Fruit fly (Drosophila melanogaster) whole organism, embryonic: ENCODE data around the gene fru.

ENCODE experiments used
- Abd-B ChIP-seq: fragments of 200-800 bp; sonication (Bioruptor generic); optimal IDR thresholded peaks from 2 replicates; lab custom pipeline; 2018; ENCODE audit warnings: missing biosample characterization, mild to moderate bottlenecking, missing genetic modification characterization, moderate library complexity
- CG10959 ChIP-seq: fragments of 200-800 bp; sonication (Bioruptor generic); IDR thresholded peaks from 2 replicates; pipeline ENCODE4 v1.3.6; 2022; ENCODE audit warnings: missing biosample characterization, missing genetic modification characterization
- CG11093 ChIP-seq: fragments of 200-800 bp; sonication (Bioruptor generic); IDR thresholded peaks from 3 replicates; pipeline ENCODE4 v1.3.6; 2022; ENCODE audit warnings: missing biosample characterization, missing genetic modification characterization
- CG12299 ChIP-seq: fragments of 200-800 bp; sonication (Bioruptor generic); optimal IDR thresholded peaks from 2 replicates; lab custom pipeline; 2018; ENCODE audit warnings: missing biosample characterization, mild to moderate bottlenecking, missing genetic modification characterization
- CG13123 ChIP-seq: fragments of 200-800 bp; sonication (Bioruptor generic); optimal IDR thresholded peaks from 2 replicates; lab custom pipeline; 2016; ENCODE audit warnings: missing biosample characterization, missing genetic modification characterization
- CG13624 ChIP-seq: fragments of 200-800 bp; sonication (Bioruptor generic); optimal IDR thresholded peaks from 2 replicates; lab custom pipeline; 2016; ENCODE audit warnings: missing biosample characterization, missing genetic modification characterization
- CG14050 ChIP-seq: fragments of 200-800 bp; sonication (Bioruptor generic); IDR thresholded peaks from 3 replicates; pipeline ENCODE4 v1.3.6; 2022; ENCODE audit warnings: missing biosample characterization, missing genetic modification characterization
- CG14710 ChIP-seq: fragments of 200-800 bp; sonication (Bioruptor generic); optimal IDR thresholded peaks from 3 replicates; lab custom pipeline; 2019; ENCODE audit warnings: missing biosample characterization, mild to moderate bottlenecking, missing genetic modification characterization, moderate library complexity
- CG14965 ChIP-seq: fragments of 200-800 bp; sonication (Bioruptor generic); optimal IDR thresholded peaks from 2 replicates; lab custom pipeline; 2016; ENCODE audit warnings: missing biosample characterization, missing genetic modification characterization, borderline replicate concordance
- CG15479 ChIP-seq: fragments of 200-800 bp; sonication (Bioruptor generic); optimal IDR thresholded peaks from 3 replicates; lab custom pipeline; 2019; ENCODE audit warnings: missing biosample characterization, mild to moderate bottlenecking, missing genetic modification characterization, moderate library complexity
- CG17186 ChIP-seq: fragments of 200-800 bp; sonication (Bioruptor generic); optimal IDR thresholded peaks from 3 replicates; lab custom pipeline; 2017; ENCODE audit warnings: missing biosample characterization, missing genetic modification reagents, missing genetic modification characterization
- CG17612 ChIP-seq: fragments of 200-800 bp; sonication (Bioruptor generic); IDR thresholded peaks from 2 replicates; pipeline ENCODE4 v1.3.6; 2022; ENCODE audit warnings: missing biosample characterization, missing genetic modification characterization
- CG17912 ChIP-seq: fragments of 200-800 bp; sonication (Bioruptor generic); optimal IDR thresholded peaks from 2 replicates; lab custom pipeline; 2018; ENCODE audit warnings: missing biosample characterization, mild to moderate bottlenecking, missing genetic modification characterization
- CG18599 ChIP-seq: fragments of 200-800 bp; sonication (Bioruptor generic); optimal IDR thresholded peaks from 3 replicates; lab custom pipeline; 2017; ENCODE audit warnings: missing biosample characterization, missing genetic modification characterization, mild to moderate bottlenecking, moderate library complexity, missing genetic modification reagents
- CG32532 ChIP-seq: fragments of 200-800 bp; sonication (Bioruptor generic); IDR thresholded peaks from 2 replicates; pipeline ENCODE4 v1.3.6; 2022; ENCODE audit warnings: missing biosample characterization, missing genetic modification characterization
- CG32767 ChIP-seq: fragments of 200-800 bp; sonication (Bioruptor generic); IDR thresholded peaks from 2 replicates; pipeline ENCODE4 v1.3.6; 2022; ENCODE audit warnings: missing biosample characterization, missing genetic modification characterization
- CG33213 ChIP-seq: fragments of 200-800 bp; sonication (Bioruptor generic); optimal IDR thresholded peaks from 3 replicates; lab custom pipeline; 2016; ENCODE audit warnings: missing biosample characterization, missing genetic modification characterization
- CG6654 ChIP-seq: fragments of 200-800 bp; sonication (Bioruptor generic); optimal IDR thresholded peaks from 2 replicates; lab custom pipeline; 2017; ENCODE audit warnings: missing biosample characterization, mild to moderate bottlenecking, missing genetic modification characterization
- CG6689 ChIP-seq: fragments of 200-800 bp; sonication (Bioruptor generic); IDR thresholded peaks from 2 replicates; pipeline ENCODE4 v1.3.6; 2022; ENCODE audit warnings: missing biosample characterization, missing genetic modification characterization
- CG7786 ChIP-seq: fragments of 200-800 bp; sonication (Bioruptor generic); optimal IDR thresholded peaks from 2 replicates; lab custom pipeline; 2016; ENCODE audit warnings: missing biosample characterization, missing genetic modification characterization
- CG8765 ChIP-seq: fragments of 200-800 bp; sonication (Bioruptor generic); IDR thresholded peaks from 2 replicates; pipeline ENCODE4 v1.3.6; 2022; ENCODE audit warnings: missing biosample characterization, missing genetic modification characterization
- Chrac-16 ChIP-seq: fragments of 200-800 bp; sonication (Bioruptor generic); optimal IDR thresholded peaks from 3 replicates; lab custom pipeline; 2016; ENCODE audit warnings: missing biosample characterization, missing genetic modification characterization
- D19B ChIP-seq: fragments of 200-800 bp; sonication (Bioruptor generic); optimal IDR thresholded peaks from 2 replicates; lab custom pipeline; 2017; ENCODE audit warnings: missing biosample characterization, mild to moderate bottlenecking, missing genetic modification characterization
- Drgx ChIP-seq: fragments of 200-800 bp; sonication (Bioruptor generic); IDR thresholded peaks from 2 replicates; pipeline ENCODE4 v1.3.6; 2022; ENCODE audit warnings: missing biosample characterization, missing genetic modification characterization
- E2f1 ChIP-seq: fragments of 200-800 bp; sonication (Bioruptor generic); IDR thresholded peaks from 2 replicates; pipeline ENCODE4 v1.3.6; 2022; ENCODE audit warnings: missing biosample characterization, missing genetic modification characterization
- Fer2 ChIP-seq: fragments of 200-800 bp; sonication (Bioruptor generic); optimal IDR thresholded peaks from 2 replicates; lab custom pipeline; 2018; ENCODE audit warnings: missing biosample characterization, mild to moderate bottlenecking, missing genetic modification characterization, moderate library complexity
- HmgZ ChIP-seq: fragments of 200-800 bp; sonication (Bioruptor generic); optimal IDR thresholded peaks from 2 replicates; lab custom pipeline; 2018; ENCODE audit warnings: missing biosample characterization, mild to moderate bottlenecking, missing genetic modification characterization
- Max ChIP-seq: fragments of 200-800 bp; sonication (Bioruptor generic); optimal IDR thresholded peaks from 2 replicates; lab custom pipeline; 2016; ENCODE audit warnings: missing biosample characterization, mild to moderate bottlenecking, missing genetic modification characterization
- NC2α ChIP-seq: fragments of 200-800 bp; sonication (Bioruptor generic); optimal IDR thresholded peaks from 2 replicates; lab custom pipeline; 2016; ENCODE audit warnings: missing biosample characterization, missing genetic modification characterization
- Nf-YC ChIP-seq: fragments of 200-800 bp; optimal IDR thresholded peaks from 3 replicates; lab custom pipeline; 2019; ENCODE audit warnings: missing biosample characterization, mild to moderate bottlenecking, missing genetic modification characterization, moderate library complexity
- Oaz ChIP-seq: fragments of 200-800 bp; sonication (Bioruptor generic); IDR thresholded peaks from 2 replicates; pipeline ENCODE4 v1.3.6; 2022; ENCODE audit warnings: missing biosample characterization, missing genetic modification characterization
- Pdp1 ChIP-seq, 2 experiments: fragments of 200-800 bp; sonication (Bioruptor generic); optimal IDR thresholded peaks; 3 replicates each; lab custom pipeline; 2016; ENCODE audit warnings: missing biosample characterization in 2 of 2, missing genetic modification characterization in 2 of 2, mild to moderate bottlenecking in 1 of 2, moderate library complexity in 1 of 2
- Rfx ChIP-seq: fragments of 200-800 bp; sonication (Bioruptor generic); IDR thresholded peaks from 2 replicates; pipeline ENCODE4 v1.3.6; 2022; ENCODE audit warnings: missing biosample characterization, missing genetic modification characterization
- al ChIP-seq: fragments of 200-800 bp; sonication (Bioruptor generic); IDR thresholded peaks from 2 replicates; pipeline ENCODE4 v1.3.6; 2022; ENCODE audit warnings: missing biosample characterization, missing genetic modification characterization
- dmrt11E ChIP-seq: fragments of 200-800 bp; sonication (Bioruptor generic); optimal IDR thresholded peaks from 3 replicates; lab custom pipeline; 2018; ENCODE audit warnings: missing biosample characterization, mild to moderate bottlenecking, missing genetic modification characterization, moderate library complexity
- esg ChIP-seq: fragments of 200-800 bp; sonication (Bioruptor generic); conservative IDR thresholded peaks from 2 replicates; pipeline ENCODE4 v1.3.6; 2022; ENCODE audit warnings: missing biosample characterization, missing genetic modification characterization
- hbn ChIP-seq: fragments of 200-800 bp; sonication (Bioruptor generic); IDR thresholded peaks from 2 replicates; pipeline ENCODE4 v1.3.6; 2022; ENCODE audit warnings: missing biosample characterization, missing genetic modification characterization; ENCODE audit not compliant: partially characterized antibody
- jigr1 ChIP-seq: fragments of 200-800 bp; sonication (Bioruptor generic); IDR thresholded peaks from 3 replicates; pipeline ENCODE4 v1.3.6; 2022; ENCODE audit warnings: missing biosample characterization, missing genetic modification characterization
- jumu ChIP-seq: fragments of 200-800 bp; sonication (Bioruptor generic); optimal IDR thresholded peaks from 3 replicates; lab custom pipeline; 2016; ENCODE audit warnings: missing biosample characterization, missing genetic modification characterization
- kni ChIP-seq: fragments of 200-800 bp; sonication (Bioruptor generic); optimal IDR thresholded peaks from 3 replicates; lab custom pipeline; 2017; ENCODE audit warnings: mild to moderate bottlenecking, missing biosample characterization, missing genetic modification reagents, missing genetic modification characterization
- lilli ChIP-seq: fragments of 200-800 bp; sonication (Bioruptor generic); optimal IDR thresholded peaks from 3 replicates; lab custom pipeline; 2016; ENCODE audit warnings: missing biosample characterization, missing genetic modification characterization
- nerfin-1 ChIP-seq: fragments of 200-800 bp; sonication (Bioruptor generic); optimal IDR thresholded peaks from 3 replicates; lab custom pipeline; 2019; ENCODE audit warnings: missing biosample characterization, mild to moderate bottlenecking, missing genetic modification characterization, moderate library complexity
- nmo ChIP-seq: fragments of 200-800 bp; sonication (Bioruptor generic); optimal IDR thresholded peaks from 2 replicates; lab custom pipeline; 2018; ENCODE audit warnings: missing biosample characterization, mild to moderate bottlenecking, missing genetic modification characterization, moderate library complexity
- pita ChIP-seq: fragments of 200-800 bp; sonication (Bioruptor generic); optimal IDR thresholded peaks from 2 replicates; lab custom pipeline; 2017; ENCODE audit warnings: missing biosample characterization, mild to moderate bottlenecking, missing genetic modification characterization
- pum ChIP-seq: fragments of 200-800 bp; sonication (Bioruptor generic); optimal IDR thresholded peaks from 2 replicates; lab custom pipeline; 2016; ENCODE audit warnings: missing biosample characterization, missing genetic modification characterization
- sima ChIP-seq: fragments of 200-800 bp; sonication (Bioruptor generic); optimal IDR thresholded peaks from 2 replicates; lab custom pipeline; 2016; ENCODE audit warnings: missing biosample characterization, missing genetic modification characterization
- sisA ChIP-seq: fragments of 200-800 bp; sonication (Bioruptor generic); IDR thresholded peaks from 2 replicates; pipeline ENCODE4 v1.3.6; 2022; ENCODE audit warnings: missing biosample characterization, missing genetic modification characterization
- sqz ChIP-seq: fragments of 200-800 bp; sonication (Bioruptor generic); optimal IDR thresholded peaks from 3 replicates; lab custom pipeline; 2018; ENCODE audit warnings: missing biosample characterization, mild to moderate bottlenecking, missing genetic modification characterization
- twi ChIP-seq: fragments of 200-800 bp; optimal IDR thresholded peaks from 2 replicates; lab custom pipeline; 2019; ENCODE audit warnings: missing biosample characterization, mild to moderate bottlenecking, missing genetic modification characterization, moderate library complexity
- wdn ChIP-seq: fragments of 200-800 bp; sonication (Bioruptor generic); IDR thresholded peaks from 2 replicates; pipeline ENCODE4 v1.3.6; 2022; ENCODE audit warnings: missing biosample characterization, missing genetic modification characterization

Gene fru

DNA sequence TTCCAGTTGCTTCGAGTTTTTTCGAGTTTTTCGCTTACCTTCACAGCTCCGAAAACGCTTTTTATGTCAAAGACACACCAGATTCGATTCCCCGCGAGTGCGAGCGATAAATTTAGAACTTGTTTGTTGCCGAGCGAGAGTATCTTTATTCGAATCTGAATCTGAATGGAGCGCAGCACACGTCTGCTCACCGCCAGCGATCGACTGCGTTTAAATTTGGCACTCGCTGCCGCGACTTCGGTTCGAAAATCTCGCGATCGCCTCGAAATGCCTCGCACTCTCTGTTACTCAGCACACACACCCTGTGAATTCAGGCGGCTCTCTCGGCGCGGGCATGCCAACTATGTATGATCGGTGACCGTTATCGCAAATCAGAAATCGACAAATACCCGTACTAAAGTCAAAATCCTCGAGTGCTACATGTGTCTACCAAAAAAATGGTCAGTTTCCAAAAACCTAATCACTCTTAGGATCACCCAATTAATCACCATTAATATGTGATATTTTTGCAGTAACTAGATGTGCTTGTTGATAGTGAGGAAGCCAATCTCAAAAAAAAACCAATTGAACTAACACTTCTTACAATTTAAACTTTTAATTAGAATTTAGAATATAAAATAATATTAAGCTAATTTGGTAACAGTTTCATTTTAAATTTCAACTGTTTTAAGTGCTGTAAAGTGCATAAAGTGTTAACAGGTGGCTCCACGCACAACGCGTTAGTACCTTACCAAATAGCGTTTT lies 146.3 kb downstream of the fru start, which contains the start of gene Vha100-2 (continued):
- TF ChIP-seq hbn (GFP tag; lab: Robert Waterston, UW) (no peak), D19B (GFP tag; lab: Kevin White, UChicago) (peak; percentile 97), twi (tag; lab: Kevin White, UChicago) (no peak), CG7786 (GFP tag; lab: Kevin White, UChicago) (no peak), CG17912 (GFP tag; lab: Kevin White, UChicago) (no peak), CG14710 (tag; lab: Kevin White, UChicago) (peak; percentile 54), nerfin-1 (no peak), CG13624 (GFP tag; lab: Kevin White, UChicago) (no peak), CG17186 (peak; percentile 68), Abd-B (GFP tag; lab: Kevin White, UChicago) (peak; percentile 16), CG14965 (no peak), Drgx (GFP tag; lab: Robert Waterston, UW) (peak; percentile 67), CG33213 (GFP tag; lab: Kevin White, UChicago) (peak; percentile 20), Nf-YC (peak; percentile 50), CG32767 (GFP tag; lab: Robert Waterston, UW) (peak; percentile 30; the same call in 1 of the 2 replicates), Max (GFP tag; lab: Kevin White, UChicago) (peak; percentile 57), Rfx (GFP tag; lab: Robert Waterston, UW) (peak; percentile 64), CG8765 (GFP tag; lab: Robert Waterston, UW) (no peak), al (peak; percentile 60), NC2α (no peak), lilli (no peak), CG10959 (GFP tag; lab: Robert Waterston, UW) (no peak), CG6689 (GFP tag; lab: Robert Waterston, UW) (no peak; the same call in 1 of the 2 replicates), dmrt11E (tag; lab: Kevin White, UChicago) (no peak), wdn (no peak), CG12299 (no peak), E2f1 (GFP tag; lab: Robert Waterston, UW) (peak; percentile 50; the same call in 1 of the 2 replicates), Fer2 (tag; lab: Kevin White, UChicago) (no peak), pum (GFP tag; lab: Kevin White, UChicago) (no peak), sqz (GFP tag; lab: Kevin White, UChicago) (peak; percentile 26), jigr1 (GFP tag; lab: Robert Waterston, UW) (no peak), CG15479 (GFP tag; lab: Kevin White, UChicago) (no peak), sisA (GFP tag; lab: Robert Waterston, UW) (no peak), CG6654 (GFP tag; lab: Kevin White, UChicago) (no peak), HmgZ (tag; lab: Kevin White, UChicago) (peak; percentile 47), CG11093 (no peak), esg (GFP tag; lab: Robert Waterston, UW) (no peak), jumu (GFP tag; lab: Kevin White, UChicago) (no peak), nmo (peak; percentile 54), Oaz (GFP tag; lab: Robert Waterston, UW) (no peak), Chrac-16 (GFP tag; lab: Kevin White, UChicago) (no peak), CG18599 (GFP tag; lab: Kevin White, UChicago) (peak; percentile 38), sima (no peak), kni (peak; percentile 47), CG32532 (GFP tag; lab: Robert Waterston, UW) (peak; percentile 80), CG14050 (GFP tag; lab: Robert Waterston, UW) (no peak), pita (no peak), CG17612 (no peak), Pdp1 (GFP tag; optimal IDR thresholded peaks at IDR 0.05; lab: Kevin White, UChicago) (no peak), CG13123 (no peak)
